Fruit fly (Drosophila melanogaster): ENCODE results near the gene CG33640.

The CG33640 gene

DNA sequence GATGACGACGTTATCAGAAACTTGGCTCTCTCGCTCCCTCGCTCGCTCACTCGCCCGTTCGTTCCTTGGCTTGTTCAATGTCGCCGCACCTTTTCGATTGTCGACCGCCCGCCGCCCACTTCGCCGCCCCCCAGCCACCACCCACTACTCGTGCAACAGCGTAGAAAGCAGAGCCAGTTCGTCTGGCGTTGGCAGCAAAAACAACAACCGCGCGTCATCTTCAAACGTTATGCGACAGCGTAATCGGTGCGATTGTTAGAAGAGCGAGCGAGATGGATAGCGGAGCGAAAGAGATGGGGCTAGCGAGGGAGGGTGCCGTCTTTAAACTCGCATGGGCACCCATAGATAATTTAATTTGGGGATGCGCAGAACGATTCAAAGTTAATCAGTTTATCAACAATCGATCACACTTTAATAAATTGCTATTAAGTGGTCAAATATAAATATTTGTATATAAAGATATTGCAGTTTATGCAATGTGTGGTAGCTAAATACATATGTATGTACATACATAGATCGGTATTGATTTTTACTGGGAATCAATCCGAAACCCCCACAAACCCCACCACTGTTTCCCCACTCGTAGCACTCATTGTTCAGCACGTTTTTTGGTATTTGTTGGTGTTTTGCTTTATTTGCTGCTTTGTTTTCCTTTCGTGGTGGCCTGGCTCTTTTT, 13.2 kb upstream of the CG33640 start:
- TF ChIP-seq woc (GFP tag; optimal IDR thresholded peaks at IDR 0.05) (peak; percentile 29), Hnf4 (GFP tag; optimal IDR thresholded peaks at IDR 0.05) (peak; percentile 83), GATAd (GFP tag; optimal IDR thresholded peaks at IDR 0.05) (peak; percentile 31), HLH106 (tag; optimal IDR thresholded peaks at IDR 0.05) (peak; percentile 87), Dif (GFP tag; optimal IDR thresholded peaks at IDR 0.05; ENCODE audit: partially characterized antibody) (peak; percentile 42), jim (GFP tag; optimal IDR thresholded peaks at IDR 0.05) (no peak), dl (GFP tag; optimal IDR thresholded peaks at IDR 0.05; ENCODE audit: insufficient read depth in 1 of 2, partially characterized antibody in 2 of 2) (peak in 1 of 2 experiments; percentile 55), Dfd (GFP tag; optimal IDR thresholded peaks at IDR 0.05) (no peak), Sp1 (GFP tag; optimal IDR thresholded peaks at IDR 0.05) (peak; percentile 91), lola (GFP tag; optimal IDR thresholded peaks at IDR 0.05) (no peak), OdsH (GFP tag; optimal IDR thresholded peaks at IDR 0.05) (peak; percentile 94), dmrt93B (GFP tag; optimal IDR thresholded peaks at IDR 0.05) (peak; percentile 88), N (GFP tag; optimal IDR thresholded peaks at IDR 0.05) (no peak), ey (GFP tag; optimal IDR thresholded peaks at IDR 0.05) (peak; percentile 94), tai (GFP tag; optimal IDR thresholded peaks at IDR 0.05) (peak; percentile 83), dsf (GFP tag; optimal IDR thresholded peaks at IDR 0.05; ENCODE audit: borderline replicate concordance) (peak; percentile 19), CrebA (GFP tag; optimal IDR thresholded peaks at IDR 0.05; ENCODE audit: borderline replicate concordance) (peak; percentile 64), br (GFP tag; optimal IDR thresholded peaks at IDR 0.05) (peak; percentile 91), CG9705 (GFP tag; optimal IDR thresholded peaks at IDR 0.05) (peak; percentile 48), brk (GFP tag; optimal IDR thresholded peaks at IDR 0.05) (peak; percentile 91), CG32264 (GFP tag; optimal IDR thresholded peaks at IDR 0.05) (peak; percentile 56), Hr83 (GFP tag; optimal IDR thresholded peaks at IDR 0.05; ENCODE audit: poor library complexity, severe bottlenecking) (no peak), rgr (GFP tag; optimal IDR thresholded peaks at IDR 0.05) (peak; percentile 94), sv (GFP tag; optimal IDR thresholded peaks at IDR 0.05) (no peak), Jra (GFP tag; optimal IDR thresholded peaks at IDR 0.05) (peak; percentile 68), usp (GFP tag; optimal IDR thresholded peaks at IDR 0.05) (no peak), sage (GFP tag; optimal IDR thresholded peaks at IDR 0.05) (peak; percentile 32), Mio (GFP tag; optimal IDR thresholded peaks at IDR 0.05) (peak; percentile 59), Myc (optimal IDR thresholded peaks at IDR 0.05) (no peak), psq (GFP tag; optimal IDR thresholded peaks at IDR 0.05) (peak; percentile 91), fru (GFP tag; optimal IDR thresholded peaks at IDR 0.05) (peak; percentile 91), h (GFP tag; optimal IDR thresholded peaks at IDR 0.05) (peak; percentile 88), Rel (GFP tag; optimal IDR thresholded peaks at IDR 0.05) (peak; percentile 11), Rel (tag; optimal IDR thresholded peaks at IDR 0.05) (peak; percentile 61), foxo (GFP tag; optimal IDR thresholded peaks at IDR 0.05) (peak in 1 of 2 experiments; percentile 96), Vsx2 (GFP tag; optimal IDR thresholded peaks at IDR 0.05; ENCODE audit: partially characterized antibody) (no peak)

DNA sequence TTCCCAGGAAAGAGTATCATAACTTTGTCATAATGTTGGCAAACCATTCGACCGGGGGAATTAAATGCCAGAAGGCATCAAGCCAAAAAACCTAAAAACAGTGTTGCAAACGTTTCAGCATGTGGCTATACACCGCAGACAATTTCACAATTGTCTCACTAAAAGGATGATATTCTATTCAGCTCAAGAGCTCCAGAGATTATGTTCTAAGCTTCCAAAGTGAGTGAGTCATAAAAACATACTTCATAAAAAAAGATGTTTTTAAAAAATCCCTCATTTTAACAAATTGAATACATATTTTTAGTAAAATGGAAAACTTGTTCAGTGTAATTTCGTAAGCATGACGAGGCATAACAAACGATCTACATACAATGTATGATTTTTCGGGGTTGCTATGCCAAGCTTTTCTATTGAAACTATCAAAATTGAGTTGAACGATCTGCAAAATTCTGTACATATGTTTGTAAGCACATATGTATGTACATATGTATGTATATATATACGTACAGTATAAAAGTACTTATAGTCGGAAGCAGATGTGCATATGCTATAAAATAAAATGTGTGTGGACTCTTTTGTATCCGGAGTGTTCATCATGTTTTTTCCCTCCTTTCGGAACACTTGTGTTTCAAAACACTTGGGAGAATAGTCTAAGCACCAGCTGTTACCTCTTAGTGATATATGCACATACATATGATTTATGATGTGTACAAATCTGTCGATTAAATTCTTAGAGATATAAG, 12.5 kb upstream of the CG33640 start:
- no peak for TF ChIP-seq Myc (optimal IDR thresholded peaks at IDR 0.05)
- no peak for TF ChIP-seq lola (GFP tag; optimal IDR thresholded peaks at IDR 0.05)
- no peak for TF ChIP-seq jim (GFP tag; optimal IDR thresholded peaks at IDR 0.05)
- TF ChIP-seq Dfd (GFP tag; optimal IDR thresholded peaks at IDR 0.05): peak; percentile 2
- no peak for TF ChIP-seq br (GFP tag; optimal IDR thresholded peaks at IDR 0.05)
- no peak for TF ChIP-seq HLH106 (tag; optimal IDR thresholded peaks at IDR 0.05)
- TF ChIP-seq Jra (GFP tag; optimal IDR thresholded peaks at IDR 0.05): no peak
- TF ChIP-seq foxo (GFP tag; optimal IDR thresholded peaks at IDR 0.05): no peak
- no peak for TF ChIP-seq Hnf4 (GFP tag; optimal IDR thresholded peaks at IDR 0.05)
- TF ChIP-seq CG32264 (GFP tag; optimal IDR thresholded peaks at IDR 0.05): no peak
- TF ChIP-seq woc (GFP tag; optimal IDR thresholded peaks at IDR 0.05): peak; percentile 29
- peak; percentile 75 for TF ChIP-seq sv (GFP tag; optimal IDR thresholded peaks at IDR 0.05)

Measured in whole organism, wandering third instar larva.